Worm (Caenorhabditis elegans) whole organism, midembryonic: ENCODE results near the gene T16G12.8.

Experiments used
- cog-1 ChIP-seq: sonication (generic microtip); optimal IDR thresholded peaks from 2 replicates; lab custom pipeline; 2016; ENCODE audit warnings: missing genetic modification characterization, missing compliant biosample characterization
- flt-1 ChIP-seq: fragments of 200-800 bp; sonication (Bioruptor generic); IDR thresholded peaks from 2 replicates; pipeline ENCODE4 v1.3.6; 2022; ENCODE audit warnings: missing genetic modification characterization, missing compliant biosample characterization
- klf-2 ChIP-seq: fragments of 200-800 bp; sonication (Bioruptor generic); conservative IDR thresholded peaks from 2 replicates; pipeline ENCODE4 v1.3.6; 2022; ENCODE audit warnings: missing genetic modification reagents, missing genetic modification characterization, missing compliant biosample characterization
- tab-1 ChIP-seq: fragments of 200-800 bp; sonication (Bioruptor generic); IDR thresholded peaks from 2 replicates; pipeline ENCODE4 v1.3.6; 2022; ENCODE audit warnings: missing genetic modification characterization, missing compliant biosample characterization
- ztf-23 ChIP-seq: fragments of 200-800 bp; sonication (Bioruptor generic); IDR thresholded peaks from 2 replicates; pipeline ENCODE4 v1.3.6; 2022; ENCODE audit warnings: missing genetic modification reagents, missing genetic modification characterization, missing compliant biosample characterization
- ztf-29 ChIP-seq: fragments of 200-800 bp; sonication (Bioruptor generic); IDR thresholded peaks from 2 replicates; pipeline ENCODE4 v1.3.6; 2022; ENCODE audit warnings: missing genetic modification reagents, missing genetic modification characterization, missing compliant biosample characterization

- TF ChIP-seq flt-1 (GFP tag; lab: Robert Waterston, UW) (no peak), tab-1 (GFP tag; lab: Robert Waterston, UW) (no peak), cog-1 (tag; lab: Kevin White, UChicago) (no peak), ztf-23 (GFP tag; lab: Robert Waterston, UW) (no peak), klf-2 (no peak), ztf-29 (GFP tag; lab: Robert Waterston, UW) (no peak)
Measured at ce11 chrIII:10101352-10101751, 42.2 kb downstream of the T16G12.8 start, which contains the start of gene kel-10.
